Fruit fly (Drosophila melanogaster): ENCODE data around the gene Sap-r.

DNA sequence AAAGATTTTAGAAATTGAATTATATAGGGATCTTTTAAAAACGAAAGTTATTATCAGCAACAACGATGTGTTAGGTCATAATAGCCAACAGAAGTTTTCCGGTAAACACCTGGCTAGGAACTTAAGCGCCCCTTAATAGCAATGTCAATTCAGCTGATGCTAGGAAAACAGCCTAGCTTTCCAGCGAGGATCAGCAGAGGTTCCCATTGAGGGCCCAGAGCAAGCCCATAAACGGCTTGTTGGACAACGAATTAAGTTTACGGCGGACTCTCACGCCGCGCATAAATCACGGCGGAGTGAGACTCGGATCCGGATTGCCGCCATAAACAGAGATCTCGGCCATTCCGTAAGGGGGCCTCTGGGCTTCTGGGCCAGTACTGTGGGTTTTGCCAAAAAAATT is 24.8 kb upstream of the Sap-r start:
- peak; percentile 54 for TF ChIP-seq cic (GFP tag; optimal IDR thresholded peaks at IDR 0.05)
- TF ChIP-seq CG33017 (tag; optimal IDR thresholded peaks at IDR 0.05): peak; percentile 29
- TF ChIP-seq kay (GFP tag; ENCODE audit: borderline replicate concordance): no peak
- TF ChIP-seq CG12768 (GFP tag; optimal IDR thresholded peaks at IDR 0.05): peak; percentile 37
- no peak for TF ChIP-seq toe (GFP tag; optimal IDR thresholded peaks at IDR 0.05)
- no peak for TF ChIP-seq cnc (optimal IDR thresholded peaks at IDR 0.05)
